Fruit fly (Drosophila melanogaster): Measurements from ENCODE around the gene Cpr11B.

Cpr11B gene

DNA sequence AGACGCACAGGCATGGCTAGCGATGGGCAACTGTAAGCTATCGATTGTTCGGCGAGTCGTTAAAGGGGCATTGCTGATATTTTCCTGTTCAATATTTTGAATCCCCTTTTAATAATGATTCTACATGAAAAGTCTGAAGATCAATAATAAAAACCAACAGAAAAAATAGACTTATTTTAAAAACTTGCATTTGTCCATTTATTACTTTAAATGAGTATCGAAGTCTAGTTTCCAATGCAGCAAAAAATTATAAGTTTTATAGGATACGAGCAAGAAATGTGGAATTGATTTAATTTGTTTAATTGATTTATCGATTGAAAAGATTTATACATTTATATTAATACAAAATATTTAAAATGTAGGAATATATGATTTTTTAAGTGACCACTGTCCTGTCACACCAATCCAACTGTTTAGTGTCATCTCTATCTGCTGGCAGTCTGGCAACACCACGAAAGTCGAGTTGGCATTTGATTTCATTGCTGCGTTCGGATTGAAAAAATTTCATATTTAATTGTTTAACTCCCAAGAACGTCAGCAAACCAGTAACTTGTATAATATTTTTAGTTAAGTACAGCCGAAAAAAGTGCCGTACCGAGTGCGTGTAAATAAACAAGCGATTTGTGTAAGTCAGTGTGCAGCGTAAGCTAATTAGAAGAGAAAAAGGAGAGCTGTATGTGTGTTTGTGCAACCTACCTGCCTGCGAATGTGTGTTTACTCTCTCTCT, 42.8 kb downstream of the Cpr11B start, which contains the start of the genes CG1824 and Sec16 (continued):
- TF ChIP-seq CG6854 (GFP tag; optimal IDR thresholded peaks at IDR 0.05) (no peak), Ets96B (tag; optimal IDR thresholded peaks at IDR 0.05) (peak; percentile 8), spab (GFP tag; optimal IDR thresholded peaks at IDR 0.05) (no peak), CG8632 (GFP tag; optimal IDR thresholded peaks at IDR 0.05) (no peak), dac (GFP tag; optimal IDR thresholded peaks at IDR 0.05) (no peak), Hr38 (GFP tag; optimal IDR thresholded peaks at IDR 0.05) (no peak), svp (GFP tag) (peak; percentile 41), CG15336 (GFP tag; IDR thresholded peaks at IDR 0.05) (no peak), Gug (GFP tag; IDR thresholded peaks at IDR 0.05) (no peak), CG7368 (GFP tag; optimal IDR thresholded peaks at IDR 0.05) (peak; percentile 7), Eip78C (GFP tag) (peak; percentile 48), CG9139 (GFP tag; optimal IDR thresholded peaks at IDR 0.05) (no peak), net (GFP tag; optimal IDR thresholded peaks at IDR 0.05) (peak; percentile 7), Sox15 (GFP tag; optimal IDR thresholded peaks at IDR 0.05) (peak; percentile 36), acj6 (GFP tag; optimal IDR thresholded peaks at IDR 0.05) (peak; percentile 52), salr (GFP tag; optimal IDR thresholded peaks at IDR 0.05) (peak in 1 of 2 experiments; percentile 45), Hr39 (GFP tag; optimal IDR thresholded peaks at IDR 0.05) (peak; percentile 36), Eip93F (GFP tag; optimal IDR thresholded peaks at IDR 0.05) (no peak), CG6276 (GFP tag; optimal IDR thresholded peaks at IDR 0.05) (no peak), CG11902 (GFP tag; optimal IDR thresholded peaks at IDR 0.05) (peak; percentile 18), fd59A (GFP tag; optimal IDR thresholded peaks at IDR 0.05) (peak; percentile 2), CG4318 (GFP tag; optimal IDR thresholded peaks at IDR 0.05) (no peak), CG3919 (GFP tag; optimal IDR thresholded peaks at IDR 0.05) (peak; percentile 2), Sox102F (GFP tag; optimal IDR thresholded peaks at IDR 0.05) (no peak), CG8319 (GFP tag; optimal IDR thresholded peaks at IDR 0.05) (no peak), CG32006 (GFP tag; optimal IDR thresholded peaks at IDR 0.05) (peak; percentile 47), Hr4 (GFP tag; optimal IDR thresholded peaks at IDR 0.05) (no peak), CG16779 (tag; optimal IDR thresholded peaks at IDR 0.05) (no peak), CG1621 (tag; optimal IDR thresholded peaks at IDR 0.05) (no peak), topi (GFP tag; optimal IDR thresholded peaks at IDR 0.05) (no peak), CG6808 (GFP tag; optimal IDR thresholded peaks at IDR 0.05) (peak; percentile 23), Smox (GFP tag; optimal IDR thresholded peaks at IDR 0.05) (peak; percentile 5), CG6163 (GFP tag; IDR thresholded peaks at IDR 0.05) (no peak), Eip75B (GFP tag; optimal IDR thresholded peaks at IDR 0.05) (no peak)

DNA sequence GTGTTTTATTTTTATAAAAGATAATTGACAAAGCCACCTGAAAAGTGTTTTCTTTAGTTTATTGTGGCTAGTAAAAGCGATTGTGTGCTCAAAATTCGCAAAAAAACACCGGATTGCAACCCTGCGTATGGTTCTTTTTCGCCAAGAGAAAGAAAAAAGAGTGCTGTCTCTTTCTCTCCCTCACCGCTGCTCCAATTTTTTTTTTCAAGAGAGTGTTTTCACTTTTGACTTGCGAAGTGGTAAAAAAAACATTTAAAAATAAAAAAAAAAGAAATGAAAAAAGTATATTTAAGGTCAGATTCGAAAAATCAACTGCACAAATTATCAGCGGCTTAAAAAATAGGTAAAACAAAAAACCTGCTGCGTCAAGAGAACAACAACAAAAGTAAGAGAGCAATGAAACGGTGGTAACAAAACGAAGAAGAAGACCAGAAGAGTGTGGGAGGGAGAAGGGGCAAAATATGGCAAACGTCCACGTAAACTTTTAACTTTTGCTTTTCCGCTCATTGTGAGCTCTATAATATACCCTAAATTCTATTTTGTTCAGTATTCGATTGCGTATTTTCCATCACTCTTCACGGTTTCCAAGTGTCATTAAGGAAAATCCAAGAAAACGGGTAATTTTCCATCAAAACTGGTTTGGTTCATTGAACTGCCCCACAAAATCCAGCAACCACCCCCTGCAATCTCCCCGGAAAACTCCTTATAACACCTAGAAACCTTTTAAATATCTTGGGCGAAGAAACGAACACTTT, 43.6 kb downstream of the Cpr11B start:
- no peak for TF ChIP-seq Ets21C (GFP tag; optimal IDR thresholded peaks at IDR 0.05)
- TF ChIP-seq Hr4 (GFP tag; optimal IDR thresholded peaks at IDR 0.05), result no peak
- no peak for TF ChIP-seq CG32006 (GFP tag; optimal IDR thresholded peaks at IDR 0.05)
- TF ChIP-seq topi (GFP tag; optimal IDR thresholded peaks at IDR 0.05), result peak; percentile 80
- TF ChIP-seq fkh (GFP tag; optimal IDR thresholded peaks at IDR 0.05), result peak; percentile 18
- TF ChIP-seq CG8119 (GFP tag; IDR thresholded peaks at IDR 0.05), result peak; percentile 65
- peak; percentile 52 for TF ChIP-seq CG6792 (GFP tag; optimal IDR thresholded peaks at IDR 0.05)
- peak; percentile 36 for TF ChIP-seq net (GFP tag; optimal IDR thresholded peaks at IDR 0.05)
- no peak for TF ChIP-seq Sox102F (GFP tag; optimal IDR thresholded peaks at IDR 0.05)
- no peak for TF ChIP-seq Hr39 (GFP tag; optimal IDR thresholded peaks at IDR 0.05)
- TF ChIP-seq dac (GFP tag; optimal IDR thresholded peaks at IDR 0.05), result no peak
- TF ChIP-seq Met (GFP tag; optimal IDR thresholded peaks at IDR 0.05), result no peak
- peak; percentile 7 for TF ChIP-seq Sox14 (GFP tag; optimal IDR thresholded peaks at IDR 0.05)
- no peak for TF ChIP-seq Eip78C (GFP tag)
- 0 out of 2 replicates have a peak, but pooled peaks have one; percentile 13 for TF ChIP-seq CG15336 (GFP tag; IDR thresholded peaks at IDR 0.05)
- peak; percentile 90 for TF ChIP-seq CG6854 (GFP tag; optimal IDR thresholded peaks at IDR 0.05)
- TF ChIP-seq eg (GFP tag; IDR thresholded peaks at IDR 0.05), result peak; percentile 59; the same call in 2 of the 3 replicates
- TF ChIP-seq dsx (GFP tag; optimal IDR thresholded peaks at IDR 0.05; ENCODE audit: poor library complexity, severe bottlenecking), result no peak
- no peak for TF ChIP-seq Gug (GFP tag; IDR thresholded peaks at IDR 0.05)
- peak; percentile 79 for TF ChIP-seq vri (GFP tag; optimal IDR thresholded peaks at IDR 0.05)
- TF ChIP-seq Smox (GFP tag; optimal IDR thresholded peaks at IDR 0.05), result no peak
- no peak for TF ChIP-seq CG10631 (GFP tag; optimal IDR thresholded peaks at IDR 0.05)
- TF ChIP-seq CG1621 (tag; optimal IDR thresholded peaks at IDR 0.05), result no peak
- no peak for TF ChIP-seq CG31627 (GFP tag; optimal IDR thresholded peaks at IDR 0.05)
- TF ChIP-seq fd59A (GFP tag; optimal IDR thresholded peaks at IDR 0.05), result no peak
- peak; percentile 68 for TF ChIP-seq esn (GFP tag; optimal IDR thresholded peaks at IDR 0.05)
- TF ChIP-seq CG34406 (GFP tag; optimal IDR thresholded peaks at IDR 0.05), result peak; percentile 67
- no peak for TF ChIP-seq CG9139 (GFP tag; optimal IDR thresholded peaks at IDR 0.05)
- no peak for TF ChIP-seq Eip93F (GFP tag; optimal IDR thresholded peaks at IDR 0.05)

Data from whole organism, prepupa.